Worm (Caenorhabditis elegans) whole organism, L1 larva: ENCODE results near the gene ceh-39.
A peak's percentile ranks its signal among the peaks of the same experiment; 100 is the strongest.

ENCODE experiments used
- C04F5.9 ChIP-seq: sonication (generic microtip); optimal IDR thresholded peaks from 2 replicates; lab custom pipeline; 2016; ENCODE audit warnings: missing genetic modification characterization, missing compliant biosample characterization
- C34B4.2 ChIP-seq: sonication (generic microtip); optimal IDR thresholded peaks from 2 replicates; lab custom pipeline; 2017; ENCODE audit warnings: mild to moderate bottlenecking, missing genetic modification characterization, missing compliant biosample characterization
- F16B12.6 ChIP-seq: fragments of 150-350 bp; optimal IDR thresholded peaks from 2 replicates; lab custom pipeline; 2014; ENCODE audit warnings: missing biosample characterization, missing genetic modification characterization
- aha-1 ChIP-seq: fragments of 150-350 bp; optimal IDR thresholded peaks from 2 replicates; lab custom pipeline; 2014; ENCODE audit warnings: missing biosample characterization, missing genetic modification characterization
- alr-1 ChIP-seq: fragments of 200-800 bp; sonication (Bioruptor generic); optimal IDR thresholded peaks from 2 replicates; lab custom pipeline; 2018; ENCODE audit warnings: borderline replicate concordance, mild to moderate bottlenecking, missing genetic modification characterization, missing compliant biosample characterization
- ceh-8 ChIP-seq: fragments of 200-800 bp; sonication (Bioruptor generic); optimal IDR thresholded peaks from 2 replicates; lab custom pipeline; 2018; ENCODE audit warnings: mild to moderate bottlenecking, missing genetic modification characterization, moderate library complexity, missing compliant biosample characterization
- ceh-88 ChIP-seq: fragments of 200-800 bp; sonication (Bioruptor generic); IDR thresholded peaks from 2 replicates; pipeline ENCODE4 v1.3.6; 2022; ENCODE audit warnings: missing genetic modification characterization, missing compliant biosample characterization
- ceh-90 ChIP-seq: sonication (generic microtip); optimal IDR thresholded peaks from 2 replicates; lab custom pipeline; 2016; ENCODE audit warnings: missing genetic modification characterization, missing compliant biosample characterization
- ces-1 ChIP-seq: fragments of 150-350 bp; optimal IDR thresholded peaks from 2 replicates; lab custom pipeline; 2014; ENCODE audit warnings: missing biosample characterization, missing genetic modification reagents, missing genetic modification characterization
- dsc-1 ChIP-seq: sonication (generic microtip); optimal IDR thresholded peaks from 2 replicates; lab custom pipeline; 2016; ENCODE audit warnings: mild to moderate bottlenecking, missing genetic modification characterization, missing compliant biosample characterization
- efl-1 ChIP-seq, 4 experiments: fragments of 150-350 bp; optimal IDR thresholded peaks in 3 of 4; peaks in 1 of 4; 1 replicate in 1 of 4; 2 replicates in 3 of 4; lab custom pipeline; 2014; ENCODE audit warnings: missing biosample characterization in 2 of 4, missing genetic modification characterization in 2 of 4, missing genetic modification reagents in 2 of 4
- efl-3 ChIP-seq: fragments of 200-800 bp; sonication (Bioruptor generic); optimal IDR thresholded peaks from 2 replicates; lab custom pipeline; 2018; ENCODE audit warnings: mild to moderate bottlenecking, missing genetic modification characterization, missing compliant biosample characterization
- egl-13 ChIP-seq: sonication (generic microtip); optimal IDR thresholded peaks from 2 replicates; lab custom pipeline; 2016; ENCODE audit warnings: missing genotype, missing genetic modification reagents, missing genetic modification characterization, missing compliant biosample characterization
- elt-3 ChIP-seq, 6 experiments: fragments of 150-350 bp in 1 of 6; sonication (generic microtip); optimal IDR thresholded peaks; 2 replicates each; lab custom pipeline; 2017 to 2018; ENCODE audit warnings: missing biosample characterization in 6 of 6, missing genetic modification characterization in 6 of 6, inconsistent platforms in 1 of 6
- ets-5 ChIP-seq: fragments of 200-800 bp; sonication (Bioruptor generic); IDR thresholded peaks from 2 replicates; pipeline ENCODE4 v1.3.6; 2022; ENCODE audit warnings: missing genetic modification characterization, missing compliant biosample characterization
- fkh-4 ChIP-seq: sonication (generic microtip); optimal IDR thresholded peaks from 2 replicates; lab custom pipeline; 2016; ENCODE audit warnings: missing compliant biosample characterization, missing genetic modification characterization, borderline replicate concordance
- fkh-8 ChIP-seq: sonication (generic microtip); optimal IDR thresholded peaks from 2 replicates; lab custom pipeline; 2016; ENCODE audit warnings: mild to moderate bottlenecking, missing genetic modification characterization, missing compliant biosample characterization
- hlh-17 ChIP-seq: fragments of 200-800 bp; sonication (Bioruptor generic); optimal IDR thresholded peaks from 2 replicates; lab custom pipeline; 2018; ENCODE audit warnings: missing genetic modification characterization, mild to moderate bottlenecking, missing compliant biosample characterization, moderate library complexity, borderline replicate concordance
- hlh-4 ChIP-seq: sonication (generic microtip); optimal IDR thresholded peaks from 2 replicates; lab custom pipeline; 2016; ENCODE audit warnings: mild to moderate bottlenecking, missing genetic modification characterization, missing compliant biosample characterization
- jun-1 ChIP-seq: fragments of 150-350 bp; optimal IDR thresholded peaks from 2 replicates; lab custom pipeline; 2014; ENCODE audit warnings: missing biosample characterization, missing genetic modification reagents, missing genetic modification characterization
- lin-13 ChIP-seq: fragments of 150-350 bp; optimal IDR thresholded peaks from 2 replicates; lab custom pipeline; 2014; ENCODE audit warnings: missing biosample characterization, missing genetic modification reagents, missing genetic modification characterization
- lin-15B ChIP-seq: fragments of 150-350 bp; sonication (generic microtip); optimal IDR thresholded peaks from 3 replicates; lab custom pipeline; 2014; ENCODE audit warnings: missing biosample characterization, missing genetic modification characterization
- lin-39 ChIP-seq: fragments of 150-350 bp; optimal IDR thresholded peaks from 2 replicates; lab custom pipeline; 2014; ENCODE audit warnings: missing biosample characterization, missing genetic modification reagents, missing genetic modification characterization
- lsy-2 ChIP-seq, 2 experiments: fragments of 150-350 bp; optimal IDR thresholded peaks; 2 replicates each; lab custom pipeline; 2014; ENCODE audit warnings: missing biosample characterization in 2 of 2, missing genetic modification characterization in 2 of 2
- mdl-1 ChIP-seq, 2 experiments: fragments of 150-350 bp; optimal IDR thresholded peaks; 2 replicates each; lab custom pipeline; 2014 to 2017; ENCODE audit warnings: missing biosample characterization in 2 of 2, missing genetic modification characterization in 2 of 2, inconsistent platforms in 1 of 2
- mep-1 ChIP-seq: fragments of 150-350 bp; optimal IDR thresholded peaks from 2 replicates; lab custom pipeline; 2014; ENCODE audit warnings: missing biosample characterization, missing genetic modification characterization
- nhr-11 ChIP-seq: fragments of 150-350 bp; optimal IDR thresholded peaks from 2 replicates; lab custom pipeline; 2014; ENCODE audit warnings: missing biosample characterization, missing genetic modification characterization
- nhr-12 ChIP-seq: sonication (generic microtip); optimal IDR thresholded peaks from 2 replicates; lab custom pipeline; 2017; ENCODE audit warnings: missing biosample characterization, missing genetic modification characterization
- nhr-19 ChIP-seq: fragments of 200-800 bp; sonication (Bioruptor generic); conservative IDR thresholded peaks from 2 replicates; pipeline ENCODE4 v1.3.6; 2022; ENCODE audit warnings: missing genetic modification characterization, missing compliant biosample characterization
- nhr-20 ChIP-seq: sonication (generic microtip); optimal IDR thresholded peaks from 2 replicates; lab custom pipeline; 2016; ENCODE audit warnings: mild to moderate bottlenecking, missing genetic modification characterization, missing compliant biosample characterization
- nhr-237 ChIP-seq: fragments of 150-350 bp; optimal IDR thresholded peaks from 2 replicates; lab custom pipeline; 2014; ENCODE audit warnings: missing biosample characterization, missing genetic modification characterization
- nhr-28 ChIP-seq: fragments of 150-350 bp; optimal IDR thresholded peaks from 2 replicates; lab custom pipeline; 2014; ENCODE audit warnings: missing biosample characterization, missing genetic modification characterization
- nhr-47 ChIP-seq: sonication (generic microtip); optimal IDR thresholded peaks from 2 replicates; lab custom pipeline; 2016; ENCODE audit warnings: mild to moderate bottlenecking, missing genetic modification characterization, moderate library complexity, missing compliant biosample characterization
- nhr-76 ChIP-seq: sonication (generic microtip); optimal IDR thresholded peaks from 2 replicates; lab custom pipeline; 2017; ENCODE audit warnings: missing biosample characterization, missing genetic modification characterization
- nhr-90 ChIP-seq: sonication (generic microtip); optimal IDR thresholded peaks from 2 replicates; lab custom pipeline; 2016; ENCODE audit warnings: mild to moderate bottlenecking, missing genetic modification characterization, missing compliant biosample characterization; ENCODE audit not compliant: poor library complexity
- pag-3 ChIP-seq: sonication (generic microtip); optimal IDR thresholded peaks from 2 replicates; lab custom pipeline; 2017; ENCODE audit warnings: missing genetic modification characterization, mild to moderate bottlenecking, missing compliant biosample characterization, antibody characterized with exemption, borderline replicate concordance; ENCODE audit not compliant: insufficient read depth
- snu-23 ChIP-seq: sonication (generic microtip); optimal IDR thresholded peaks from 2 replicates; lab custom pipeline; 2016; ENCODE audit warnings: missing genetic modification characterization, missing compliant biosample characterization
- sox-4 ChIP-seq: sonication (generic microtip); optimal IDR thresholded peaks from 2 replicates; lab custom pipeline; 2016; ENCODE audit warnings: missing genetic modification characterization, missing compliant biosample characterization
- sup-37 ChIP-seq: fragments of 200-800 bp; sonication (Bioruptor generic); optimal IDR thresholded peaks from 2 replicates; lab custom pipeline; 2018; ENCODE audit warnings: mild to moderate bottlenecking, missing genetic modification characterization, missing compliant biosample characterization
- tlp-1 ChIP-seq: fragments of 150-350 bp; optimal IDR thresholded peaks from 2 replicates; lab custom pipeline; 2014; ENCODE audit warnings: missing biosample characterization, missing genetic modification characterization
- unc-62 ChIP-seq: fragments of 150-350 bp; optimal IDR thresholded peaks from 2 replicates; lab custom pipeline; 2014; ENCODE audit warnings: missing biosample characterization, missing genetic modification reagents, missing genetic modification characterization
- unc-86 ChIP-seq: sonication (generic microtip); optimal IDR thresholded peaks from 2 replicates; lab custom pipeline; 2016; ENCODE audit warnings: missing genetic modification characterization, missing compliant biosample characterization
- zag-1 ChIP-seq: fragments of 150-350 bp; optimal IDR thresholded peaks from 2 replicates; lab custom pipeline; 2014; ENCODE audit warnings: missing biosample characterization, missing genetic modification characterization
- zip-4 ChIP-seq: fragments of 200-800 bp; sonication (Bioruptor generic); optimal IDR thresholded peaks from 2 replicates; lab custom pipeline; 2018; ENCODE audit warnings: mild to moderate bottlenecking, missing genetic modification characterization, moderate library complexity, missing compliant biosample characterization
- ztf-4 ChIP-seq: fragments of 150-350 bp; optimal IDR thresholded peaks from 2 replicates; lab custom pipeline; 2014; ENCODE audit warnings: missing biosample characterization, missing genetic modification characterization

ceh-39 gene

DNA sequence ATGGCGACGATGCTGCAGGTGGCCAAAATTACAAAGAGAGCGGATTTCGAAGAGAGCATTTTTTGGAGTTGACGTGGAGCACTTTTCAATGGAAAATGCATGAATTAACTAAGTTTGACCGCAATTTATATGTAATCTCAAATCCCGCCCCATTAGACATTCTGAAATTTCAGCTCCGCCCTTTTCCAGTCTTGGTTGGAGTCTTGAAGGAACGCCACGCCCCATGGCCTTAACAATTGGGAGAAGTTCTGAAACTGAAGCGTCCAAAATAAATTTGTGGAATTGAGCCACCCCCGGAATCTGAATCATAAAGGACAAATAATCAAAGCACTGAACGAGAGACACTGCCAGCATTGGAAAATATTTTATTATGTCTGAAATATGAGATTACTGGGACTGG is 41.3 kb upstream of the ceh-39 start, which contains the start of gene B0294.1:
TSS of gene B0294.1 (minus strand) at position 101 of the 400 bp plus-strand sequence.
- TF ChIP-seq aha-1 (no peak), dsc-1 (tag; lab: Kevin White, UChicago) (peak; percentile 31), hlh-4 (tag; lab: Kevin White, UChicago) (no peak)

- TF ChIP-seq C34B4.2 (tag; lab: Kevin White, UChicago) (no peak), egl-13 (no peak), mdl-1 (tag; optimal IDR thresholded peaks at IDR 0.05; lab: Kevin White, UChicago) (no peak), jun-1 (no peak), lin-39 (tag; lab: Kevin White, UChicago) (no peak), sox-4 (no peak), ztf-4 (no peak), zag-1 (tag; lab: Kevin White, UChicago) (no peak)
These were observed 35.9 kb upstream of the ceh-39 start, which contains the start of gene B0294.3 for ce11 chrX:1891887-1892286. B0294.3 (plus strand) TSS chrX:1892187.

DNA sequence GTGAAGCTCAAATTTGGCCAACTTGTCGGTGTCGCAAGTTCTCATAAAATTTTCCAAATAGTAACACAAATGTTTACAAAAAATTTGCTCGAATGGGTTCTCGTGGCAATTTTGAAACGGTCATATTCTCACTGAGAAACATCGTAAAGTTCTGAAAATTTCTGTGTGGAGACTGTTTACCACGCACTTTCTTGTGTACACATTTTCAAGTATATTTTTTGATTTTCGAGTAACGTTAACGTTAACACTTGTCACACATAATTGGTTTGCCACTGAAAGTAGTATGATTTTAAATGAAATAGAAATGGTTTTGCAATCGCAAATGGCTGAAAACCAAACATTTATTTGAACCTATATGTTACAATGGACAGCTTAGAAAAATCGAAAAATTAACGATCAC is 34.8 kb upstream of the ceh-39 start:
- no peak for TF ChIP-seq lsy-2 (tag; optimal IDR thresholded peaks at IDR 0.05; lab: Kevin White, UChicago)

DNA sequence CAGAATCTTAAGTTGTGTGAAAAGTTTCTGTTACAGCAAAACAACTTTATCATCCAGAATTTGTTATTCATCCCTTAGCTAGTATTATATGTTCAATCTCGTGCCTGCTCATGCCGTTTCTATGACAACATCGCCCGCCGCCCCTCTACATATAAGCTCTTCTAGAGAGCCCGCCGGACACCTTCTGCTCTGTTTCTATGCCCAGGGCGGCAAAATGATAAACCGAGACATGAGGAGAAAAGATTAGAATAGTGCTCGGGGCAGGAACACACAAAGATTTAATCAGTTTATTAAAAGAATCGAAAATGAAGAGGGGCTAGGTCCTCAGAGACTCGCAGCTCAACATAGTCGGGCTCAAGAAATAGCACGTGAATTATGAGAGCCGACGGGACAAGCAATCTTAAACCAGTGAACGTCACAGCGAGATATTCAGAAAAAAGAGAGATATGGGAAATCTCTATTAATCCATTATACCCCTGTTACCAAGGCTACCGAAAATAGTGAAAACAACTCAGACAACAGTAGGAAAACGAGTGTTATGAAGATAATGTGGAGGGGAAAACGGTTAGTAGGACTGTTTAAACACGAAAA is 32.6 kb upstream of the ceh-39 start:
- TF ChIP-seq nhr-28 (tag; lab: Kevin White, UChicago) (no peak), C04F5.9 (tag; lab: Kevin White, UChicago) (no peak), fkh-8 (tag; lab: Kevin White, UChicago) (peak; percentile 93), nhr-76 (tag; lab: Kevin White, UChicago) (no peak), nhr-20 (tag; lab: Kevin White, UChicago) (peak; percentile 49), nhr-47 (tag; lab: Kevin White, UChicago) (peak; percentile 91), nhr-90 (tag; lab: Kevin White, UChicago) (peak; percentile 51), ceh-8 (GFP tag; lab: Kevin White, UChicago) (peak; percentile 50), zip-4 (GFP tag; lab: Kevin White, UChicago) (peak; percentile 47), snu-23 (peak; percentile 83), lin-13 (no peak), sox-4 (peak; percentile 88), ces-1 (GFP tag; lab: Kevin White, UChicago) (no peak), nhr-11 (tag; lab: Kevin White, UChicago) (peak; percentile 5), efl-3 (no peak), ceh-90 (tag; lab: Kevin White, UChicago) (no peak), F16B12.6 (tag; lab: Kevin White, UChicago) (no peak), nhr-12 (tag; lab: Kevin White, UChicago) (no peak), tlp-1 (tag; lab: Kevin White, UChicago) (no peak), fkh-4 (peak; percentile 54), sup-37 (GFP tag; lab: Kevin White, UChicago) (no peak), unc-62 (GFP tag; lab: Kevin White, UChicago) (no peak), mep-1 (tag; lab: Kevin White, UChicago) (peak; percentile 45), ets-5 (GFP tag; lab: Robert Waterston, UW) (no peak), ceh-88 (GFP tag; lab: Robert Waterston, UW) (no peak), alr-1 (tag; lab: Kevin White, UChicago) (no peak), lin-15B (tag; lab: Kevin White, UChicago) (no peak), C34B4.2 (tag; lab: Kevin White, UChicago) (no peak), nhr-237 (no peak), efl-1 (optimal IDR thresholded peaks at IDR 0.05; lab: Kevin White, UChicago) (peak; percentile 46 to 50), efl-1 (GFP tag; optimal IDR thresholded peaks at IDR 0.05 in 1 of 2; lab: Kevin White, UChicago) (no peak), elt-3 (tag; optimal IDR thresholded peaks at IDR 0.05; lab: Kevin White, UChicago) (no peak), lin-39 (tag; lab: Kevin White, UChicago) (no peak), aha-1 (no peak), hlh-17 (GFP tag; lab: Kevin White, UChicago) (no peak), pag-3 (tag; lab: Kevin White, UChicago) (no peak), hlh-4 (tag; lab: Kevin White, UChicago) (no peak), egl-13 (peak; percentile 76), nhr-19 (GFP tag; lab: Robert Waterston, UW) (peak; percentile 71), unc-86 (tag; lab: Kevin White, UChicago) (peak; percentile 29)
